Worm (Caenorhabditis elegans) whole organism, L1 larva: ENCODE data around the gene K03H1.13.

Source experiments
- C04F5.9 ChIP-seq: sonication (generic microtip); optimal IDR thresholded peaks from 2 replicates; lab custom pipeline; 2016; ENCODE audit warnings: missing genetic modification characterization, missing compliant biosample characterization
- F16B12.6 ChIP-seq: fragments of 150-350 bp; optimal IDR thresholded peaks from 2 replicates; lab custom pipeline; 2014; ENCODE audit warnings: missing biosample characterization, missing genetic modification characterization
- Y116A8C.19 ChIP-seq: sonication (generic microtip); optimal IDR thresholded peaks from 2 replicates; lab custom pipeline; 2016; ENCODE audit warnings: missing compliant biosample characterization, missing genetic modification characterization, borderline replicate concordance
- alr-1 ChIP-seq: fragments of 200-800 bp; sonication (Bioruptor generic); optimal IDR thresholded peaks from 2 replicates; lab custom pipeline; 2018; ENCODE audit warnings: borderline replicate concordance, mild to moderate bottlenecking, missing genetic modification characterization, missing compliant biosample characterization
- aly-2 ChIP-seq: fragments of 150-350 bp; optimal IDR thresholded peaks from 2 replicates; lab custom pipeline; 2014; ENCODE audit warnings: missing biosample characterization, missing genetic modification characterization
- ama-1 ChIP-seq: fragments of 150-350 bp; optimal IDR thresholded peaks from 2 replicates; lab custom pipeline; 2014
- ceh-63 ChIP-seq: fragments of 200-800 bp; sonication (Bioruptor generic); optimal IDR thresholded peaks from 2 replicates; lab custom pipeline; 2018; ENCODE audit warnings: mild to moderate bottlenecking, missing genetic modification characterization, missing compliant biosample characterization
- ceh-88 ChIP-seq: fragments of 200-800 bp; sonication (Bioruptor generic); IDR thresholded peaks from 2 replicates; pipeline ENCODE4 v1.3.6; 2022; ENCODE audit warnings: missing genetic modification characterization, missing compliant biosample characterization
- ceh-90 ChIP-seq: sonication (generic microtip); optimal IDR thresholded peaks from 2 replicates; lab custom pipeline; 2016; ENCODE audit warnings: missing genetic modification characterization, missing compliant biosample characterization
- dpl-1 ChIP-seq, 3 experiments: fragments of 150-350 bp in 2 of 3; sonication (generic microtip) in 1 of 3; optimal IDR thresholded peaks; 2 replicates each; lab custom pipeline; 2014 to 2017; ENCODE audit warnings: missing biosample characterization in 3 of 3, missing genetic modification characterization in 3 of 3, missing genetic modification reagents in 3 of 3
- efl-1 ChIP-seq, 4 experiments: fragments of 150-350 bp; optimal IDR thresholded peaks in 3 of 4; peaks in 1 of 4; 1 replicate in 1 of 4; 2 replicates in 3 of 4; lab custom pipeline; 2014; ENCODE audit warnings: missing biosample characterization in 2 of 4, missing genetic modification characterization in 2 of 4, missing genetic modification reagents in 2 of 4
- egl-27 ChIP-seq, 2 experiments: fragments of 150-350 bp in 1 of 2; sonication (generic microtip); optimal IDR thresholded peaks; 3 replicates each; lab custom pipeline; 2017 to 2018; ENCODE audit warnings: missing biosample characterization in 2 of 2, missing genetic modification characterization in 2 of 2, missing genetic modification reagents in 2 of 2
- elt-3 ChIP-seq, 6 experiments: fragments of 150-350 bp in 1 of 6; sonication (generic microtip); optimal IDR thresholded peaks; 2 replicates each; lab custom pipeline; 2017 to 2018; ENCODE audit warnings: missing biosample characterization in 6 of 6, missing genetic modification characterization in 6 of 6, inconsistent platforms in 1 of 6
- ets-5 ChIP-seq: fragments of 200-800 bp; sonication (Bioruptor generic); IDR thresholded peaks from 2 replicates; pipeline ENCODE4 v1.3.6; 2022; ENCODE audit warnings: missing genetic modification characterization, missing compliant biosample characterization
- fkh-4 ChIP-seq: sonication (generic microtip); optimal IDR thresholded peaks from 2 replicates; lab custom pipeline; 2016; ENCODE audit warnings: missing compliant biosample characterization, missing genetic modification characterization, borderline replicate concordance
- fkh-8 ChIP-seq: sonication (generic microtip); optimal IDR thresholded peaks from 2 replicates; lab custom pipeline; 2016; ENCODE audit warnings: mild to moderate bottlenecking, missing genetic modification characterization, missing compliant biosample characterization
- grh-1 ChIP-seq: fragments of 200-800 bp; sonication (Bioruptor generic); IDR thresholded peaks from 2 replicates; pipeline ENCODE4 v1.3.6; 2022; ENCODE audit warnings: missing genetic modification reagents, missing genetic modification characterization, missing compliant biosample characterization
- hlh-17 ChIP-seq: fragments of 200-800 bp; sonication (Bioruptor generic); optimal IDR thresholded peaks from 2 replicates; lab custom pipeline; 2018; ENCODE audit warnings: missing genetic modification characterization, mild to moderate bottlenecking, missing compliant biosample characterization, moderate library complexity, borderline replicate concordance
- irx-1 ChIP-seq: sonication (generic microtip); optimal IDR thresholded peaks from 2 replicates; lab custom pipeline; 2016; ENCODE audit warnings: missing genetic modification characterization, missing compliant biosample characterization
- isw-1 ChIP-seq: fragments of 200-800 bp; sonication (Bioruptor generic); IDR thresholded peaks from 2 replicates; pipeline ENCODE4 v1.3.6; 2022; ENCODE audit warnings: missing genetic modification characterization, missing compliant biosample characterization
- jun-1 ChIP-seq: fragments of 150-350 bp; optimal IDR thresholded peaks from 2 replicates; lab custom pipeline; 2014; ENCODE audit warnings: missing biosample characterization, missing genetic modification reagents, missing genetic modification characterization
- lin-13 ChIP-seq: fragments of 150-350 bp; optimal IDR thresholded peaks from 2 replicates; lab custom pipeline; 2014; ENCODE audit warnings: missing biosample characterization, missing genetic modification reagents, missing genetic modification characterization
- lin-15B ChIP-seq: fragments of 150-350 bp; sonication (generic microtip); optimal IDR thresholded peaks from 3 replicates; lab custom pipeline; 2014; ENCODE audit warnings: missing biosample characterization, missing genetic modification characterization
- lin-35 ChIP-seq, 2 experiments: fragments of 150-350 bp; optimal IDR thresholded peaks; 2 replicates each; lab custom pipeline; 2014; ENCODE audit warnings: missing biosample characterization in 2 of 2, missing genetic modification characterization in 2 of 2, missing genetic modification reagents in 2 of 2
- lir-3 ChIP-seq: sonication (generic microtip); optimal IDR thresholded peaks from 2 replicates; lab custom pipeline; 2016; ENCODE audit warnings: mild to moderate bottlenecking, missing genetic modification characterization, moderate library complexity, missing compliant biosample characterization; ENCODE audit not compliant: poor library complexity
- lsy-2 ChIP-seq, 2 experiments: fragments of 150-350 bp; optimal IDR thresholded peaks; 2 replicates each; lab custom pipeline; 2014; ENCODE audit warnings: missing biosample characterization in 2 of 2, missing genetic modification characterization in 2 of 2
- mdl-1 ChIP-seq, 2 experiments: fragments of 150-350 bp; optimal IDR thresholded peaks; 2 replicates each; lab custom pipeline; 2014 to 2017; ENCODE audit warnings: missing biosample characterization in 2 of 2, missing genetic modification characterization in 2 of 2, inconsistent platforms in 1 of 2
- mef-2 ChIP-seq: fragments of 150-350 bp; optimal IDR thresholded peaks from 2 replicates; lab custom pipeline; 2014; ENCODE audit warnings: missing biosample characterization, missing genetic modification characterization
- nhr-12 ChIP-seq: sonication (generic microtip); optimal IDR thresholded peaks from 2 replicates; lab custom pipeline; 2017; ENCODE audit warnings: missing biosample characterization, missing genetic modification characterization
- nhr-47 ChIP-seq: sonication (generic microtip); optimal IDR thresholded peaks from 2 replicates; lab custom pipeline; 2016; ENCODE audit warnings: mild to moderate bottlenecking, missing genetic modification characterization, moderate library complexity, missing compliant biosample characterization
- nhr-71 ChIP-seq: sonication (generic microtip); optimal IDR thresholded peaks from 2 replicates; lab custom pipeline; 2016; ENCODE audit warnings: mild to moderate bottlenecking, missing genetic modification characterization, moderate library complexity, missing compliant biosample characterization
- nhr-84 ChIP-seq: sonication (generic microtip); optimal IDR thresholded peaks from 2 replicates; lab custom pipeline; 2017; ENCODE audit warnings: missing biosample characterization, missing genetic modification characterization
- skn-1 ChIP-seq: fragments of 150-350 bp; optimal IDR thresholded peaks from 2 replicates; lab custom pipeline; 2014; ENCODE audit warnings: missing biosample characterization, missing genetic modification characterization
- sup-37 ChIP-seq: fragments of 200-800 bp; sonication (Bioruptor generic); optimal IDR thresholded peaks from 2 replicates; lab custom pipeline; 2018; ENCODE audit warnings: mild to moderate bottlenecking, missing genetic modification characterization, missing compliant biosample characterization
- tbx-2 ChIP-seq: sonication (generic microtip); optimal IDR thresholded peaks from 2 replicates; lab custom pipeline; 2016; ENCODE audit warnings: missing genetic modification characterization, missing compliant biosample characterization
- tlp-1 ChIP-seq: fragments of 150-350 bp; optimal IDR thresholded peaks from 2 replicates; lab custom pipeline; 2014; ENCODE audit warnings: missing biosample characterization, missing genetic modification characterization
- unc-130 ChIP-seq: fragments of 150-350 bp; optimal IDR thresholded peaks from 2 replicates; lab custom pipeline; 2017; ENCODE audit warnings: missing biosample characterization, missing genetic modification characterization, inconsistent platforms
- unc-30 ChIP-seq: sonication (generic microtip); optimal IDR thresholded peaks from 2 replicates; lab custom pipeline; 2017; ENCODE audit warnings: missing biosample characterization, missing genetic modification characterization
- unc-62 ChIP-seq: fragments of 150-350 bp; optimal IDR thresholded peaks from 2 replicates; lab custom pipeline; 2014; ENCODE audit warnings: missing biosample characterization, missing genetic modification reagents, missing genetic modification characterization
- vab-15 ChIP-seq: sonication (generic microtip); optimal IDR thresholded peaks from 2 replicates; lab custom pipeline; 2017; ENCODE audit warnings: missing genotype, mild to moderate bottlenecking, missing genetic modification characterization, missing compliant biosample characterization
- ztf-11 ChIP-seq, 2 experiments: sonication (generic microtip); optimal IDR thresholded peaks; 2 replicates each; lab custom pipeline; 2016 to 2017; ENCODE audit warnings: missing genetic modification characterization in 2 of 2, missing biosample characterization in 1 of 2, missing compliant biosample characterization in 1 of 2
- ztf-4 ChIP-seq: fragments of 150-350 bp; optimal IDR thresholded peaks from 2 replicates; lab custom pipeline; 2014; ENCODE audit warnings: missing biosample characterization, missing genetic modification characterization

K03H1.13 gene

DNA sequence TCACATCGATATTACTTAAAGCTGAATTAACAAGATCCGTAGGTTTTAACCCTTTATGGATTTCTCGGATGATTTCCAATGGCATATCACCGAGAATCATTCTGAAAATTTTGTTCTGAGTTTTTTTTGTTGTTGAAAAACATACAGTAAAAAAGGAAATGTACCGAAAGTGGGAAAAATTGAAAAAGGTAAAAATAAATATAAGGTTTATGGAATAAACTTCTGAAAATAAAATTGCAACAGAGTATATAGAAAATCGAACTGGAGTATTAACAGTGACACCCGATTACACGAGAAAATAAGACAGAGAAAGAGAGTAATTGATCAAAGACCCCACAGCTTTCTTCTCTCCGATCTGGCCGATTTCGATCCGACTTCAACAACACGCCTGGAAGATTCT lies 1.7 kb upstream of the K03H1.13 start, which contains the start of gene K03H1.11:
Gene K03H1.11, minus strand, starts transcription at position 101 of the 400 bp plus-strand sequence.
- TF ChIP-seq fkh-8 (tag; lab: Kevin White, UChicago) (no peak), mdl-1 (tag; optimal IDR thresholded peaks at IDR 0.05; lab: Kevin White, UChicago) (no peak), vab-15 (tag; lab: Kevin White, UChicago) (no peak), nhr-12 (tag; lab: Kevin White, UChicago) (no peak), mef-2 (tag; lab: Kevin White, UChicago) (no peak), skn-1 (tag; lab: Kevin White, UChicago) (no peak)
- TF ChIP-seq, all 84 proteins: peak for 0

- TF ChIP-seq ceh-88 (GFP tag; lab: Robert Waterston, UW) = no peak
- no peak for TF ChIP-seq ceh-90
- TF ChIP-seq jun-1 = no peak
- TF ChIP-seq fkh-4 (tag; lab: Kevin White, UChicago) = no peak
- TF ChIP-seq ztf-4 (tag; lab: Kevin White, UChicago) = no peak
- TF ChIP-seq grh-1 (GFP tag; lab: Robert Waterston, UW) = no peak
- TF ChIP-seq ztf-11 (tag; optimal IDR thresholded peaks at IDR 0.05; lab: Kevin White, UChicago) = no peak
- TF ChIP-seq unc-62 (GFP tag; lab: Kevin White, UChicago) = no peak
- no peak for TF ChIP-seq ama-1 (lab: Kevin White, UChicago)
- peak; percentile 1 to 84 for TF ChIP-seq lin-35 (GFP tag; optimal IDR thresholded peaks at IDR 0.05; lab: Kevin White, UChicago)
- no peak for TF ChIP-seq C04F5.9
- TF ChIP-seq tbx-2 = no peak
- TF ChIP-seq nhr-47 (tag; lab: Kevin White, UChicago) = no peak
- no peak for TF ChIP-seq mdl-1 (tag; optimal IDR thresholded peaks at IDR 0.05; lab: Kevin White, UChicago)
- TF ChIP-seq elt-3 (tag; optimal IDR thresholded peaks at IDR 0.05; lab: Kevin White, UChicago) = no peak
- TF ChIP-seq nhr-84 (tag; lab: Kevin White, UChicago) = no peak
- TF ChIP-seq skn-1 (tag; lab: Kevin White, UChicago) = no peak
- peak; percentile 63 for TF ChIP-seq lin-15B (tag; lab: Kevin White, UChicago)
- peak; percentile 64 to 69 for TF ChIP-seq efl-1 (optimal IDR thresholded peaks at IDR 0.05; lab: Kevin White, UChicago)
- TF ChIP-seq efl-1 (GFP tag; optimal IDR thresholded peaks at IDR 0.05 in 1 of 2; lab: Kevin White, UChicago) = peak; percentile 81 to 97
- no peak for TF ChIP-seq Y116A8C.19 (tag; lab: Kevin White, UChicago)
- TF ChIP-seq lsy-2 (tag; optimal IDR thresholded peaks at IDR 0.05; lab: Kevin White, UChicago) = no peak
- TF ChIP-seq nhr-12 (tag; lab: Kevin White, UChicago) = no peak
- TF ChIP-seq ceh-63 (GFP tag; lab: Kevin White, UChicago) = no peak
- TF ChIP-seq nhr-71 (tag; lab: Kevin White, UChicago) = no peak
- no peak for TF ChIP-seq tlp-1 (tag; lab: Kevin White, UChicago)
- TF ChIP-seq lir-3 = no peak
- no peak for TF ChIP-seq isw-1
- TF ChIP-seq aly-2 (tag; lab: Kevin White, UChicago) = no peak
- TF ChIP-seq fkh-8 (tag; lab: Kevin White, UChicago) = no peak
- no peak for TF ChIP-seq unc-130 (tag; lab: Kevin White, UChicago)
- no peak for TF ChIP-seq vab-15 (tag; lab: Kevin White, UChicago)
- TF ChIP-seq alr-1 = no peak
- TF ChIP-seq lin-13 (GFP tag; lab: Kevin White, UChicago) = no peak
- TF ChIP-seq unc-30 (tag; lab: Kevin White, UChicago) = no peak
- no peak for TF ChIP-seq sup-37 (GFP tag; lab: Kevin White, UChicago)
- peak; percentile 74 for TF ChIP-seq F16B12.6
- TF ChIP-seq hlh-17 (GFP tag; lab: Kevin White, UChicago) = no peak
- no peak for TF ChIP-seq ets-5 (GFP tag; lab: Robert Waterston, UW)
- TF ChIP-seq egl-27 (tag; optimal IDR thresholded peaks at IDR 0.05; lab: Kevin White, UChicago) = no peak
- TF ChIP-seq irx-1 (tag; lab: Kevin White, UChicago) = no peak
- peak; percentile 43 to 80 (median 67) for TF ChIP-seq dpl-1 (GFP tag; optimal IDR thresholded peaks at IDR 0.05; lab: Kevin White, UChicago)
Measured at ce11 chrIII:9946806-9947419, 3.2 kb downstream of the K03H1.13 start, which contains the start of gene K03H1.7. Gene K03H1.7, plus strand, starts transcription at chrIII:9947405.
